Fruit fly (Drosophila melanogaster): ENCODE measurements around the gene Coq4.

Gene Coq4

DNA sequence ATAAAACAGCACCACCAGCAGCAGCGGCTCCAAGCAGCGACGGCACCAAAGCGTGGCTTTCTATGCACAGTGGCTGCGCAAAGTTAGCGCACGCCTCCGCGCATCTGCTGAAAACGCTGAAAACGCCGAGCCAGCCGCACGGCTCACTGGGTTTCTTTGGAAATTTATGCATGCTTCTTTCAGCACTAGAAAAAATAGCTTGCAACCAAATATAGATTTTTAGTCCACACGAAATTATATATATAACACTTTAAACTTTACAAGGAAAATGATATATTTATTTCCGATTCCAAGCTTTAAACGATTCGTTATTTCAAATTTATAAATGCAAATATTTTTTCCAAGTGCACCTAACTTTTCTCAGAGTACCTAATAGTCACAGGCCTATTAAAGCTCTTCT is 28.8 kb downstream of the Coq4 start (continued):
- TF ChIP-seq hb (GFP tag; IDR thresholded peaks at IDR 0.05; ENCODE audit: partially characterized antibody) (no peak), CG18764 (GFP tag; optimal IDR thresholded peaks at IDR 0.05) (no peak), gt (GFP tag; IDR thresholded peaks at IDR 0.05) (no peak), ap (GFP tag; IDR thresholded peaks at IDR 0.05) (0 out of 2 replicates have a peak, but pooled peaks have one; percentile 21), sisA (GFP tag; IDR thresholded peaks at IDR 0.05) (peak; percentile 33), ci (GFP tag; IDR thresholded peaks at IDR 0.05) (peak; percentile 55; the same call in 2 of the 3 replicates), CG12155 (GFP tag; optimal IDR thresholded peaks at IDR 0.05) (no peak), vfl (GFP tag; optimal IDR thresholded peaks at IDR 0.05) (no peak), Hr78 (GFP tag; optimal IDR thresholded peaks at IDR 0.05) (no peak), HLH54F (GFP tag; optimal IDR thresholded peaks at IDR 0.05) (no peak), pnt (GFP tag; optimal IDR thresholded peaks at IDR 0.05) (no peak), CG7556 (GFP tag; optimal IDR thresholded peaks at IDR 0.05) (peak; percentile 52), CG15514 (GFP tag; optimal IDR thresholded peaks at IDR 0.05) (no peak), Jarid2 (GFP tag; optimal IDR thresholded peaks at IDR 0.05) (no peak), CG15073 (GFP tag; optimal IDR thresholded peaks at IDR 0.05) (no peak), Atf6 (GFP tag; IDR thresholded peaks at IDR 0.05) (peak; percentile 32; the same call in 1 of the 2 replicates), Nf-YC (tag; optimal IDR thresholded peaks at IDR 0.05) (no peak), CG2120 (GFP tag; optimal IDR thresholded peaks at IDR 0.05) (peak; percentile 33), row (GFP tag; IDR thresholded peaks at IDR 0.05) (peak; percentile 75), CG34376 (GFP tag; optimal IDR thresholded peaks at IDR 0.05) (no peak), CG13296 (GFP tag; optimal IDR thresholded peaks at IDR 0.05) (no peak), CG4820 (GFP tag; optimal IDR thresholded peaks at IDR 0.05) (peak; percentile 33), CG6175 (GFP tag; IDR thresholded peaks at IDR 0.05) (no peak), pum (GFP tag; optimal IDR thresholded peaks at IDR 0.05) (no peak), Abd-B (GFP tag; optimal IDR thresholded peaks at IDR 0.05) (peak; percentile 31), CG2889 (GFP tag; IDR thresholded peaks at IDR 0.05) (no peak), Hmr (GFP tag; optimal IDR thresholded peaks at IDR 0.05) (no peak), CrebB (tag; optimal IDR thresholded peaks at IDR 0.05) (no peak), CG13894 (tag; optimal IDR thresholded peaks at IDR 0.05) (no peak), Mad (GFP tag; optimal IDR thresholded peaks at IDR 0.05) (no peak), CG31365 (tag; optimal IDR thresholded peaks at IDR 0.05) (no peak), CG17328 (GFP tag; IDR thresholded peaks at IDR 0.05) (0 out of 2 replicates have a peak, but pooled peaks have one; percentile 28), CG9215 (GFP tag; IDR thresholded peaks at IDR 0.05) (no peak), H15 (GFP tag; IDR thresholded peaks at IDR 0.05) (no peak), insv (GFP tag; optimal IDR thresholded peaks at IDR 0.05) (no peak), crp (GFP tag; optimal IDR thresholded peaks at IDR 0.05) (no peak), wor (GFP tag; IDR thresholded peaks at IDR 0.05) (no peak; the same call in 1 of the 2 replicates), Dfd (GFP tag; optimal IDR thresholded peaks at IDR 0.05) (no peak), dm (GFP tag; optimal IDR thresholded peaks at IDR 0.05) (no peak), CG33557 (GFP tag; optimal IDR thresholded peaks at IDR 0.05) (peak; percentile 14), sens (GFP tag) (peak; percentile 76), D19B (GFP tag; optimal IDR thresholded peaks at IDR 0.05) (no peak), fd96Cb (tag; optimal IDR thresholded peaks at IDR 0.05) (peak; percentile 63), sr (GFP tag; IDR thresholded peaks at IDR 0.05) (no peak), CG8388 (GFP tag; optimal IDR thresholded peaks at IDR 0.05) (peak; percentile 96), BEAF-32 (GFP tag; optimal IDR thresholded peaks at IDR 0.05) (no peak), CG10274 (GFP tag; optimal IDR thresholded peaks at IDR 0.05) (no peak), cato (GFP tag; optimal IDR thresholded peaks at IDR 0.05; ENCODE audit: borderline replicate concordance) (peak; percentile 7), pho (GFP tag; optimal IDR thresholded peaks at IDR 0.05) (no peak), Gsc (GFP tag; IDR thresholded peaks at IDR 0.05) (no peak), CG12659 (GFP tag; optimal IDR thresholded peaks at IDR 0.05) (peak; percentile 20)
